Worm (Caenorhabditis elegans) whole organism, L4 larva: Measurements from ENCODE around the gene fbxb-20.

Experiments
- R02D3.7 ChIP-seq: fragments of 150-350 bp; sonication (generic microtip); optimal IDR thresholded peaks from 3 replicates; lab custom pipeline; 2014; ENCODE audit warnings: missing biosample characterization, missing genetic modification characterization
- attf-4 ChIP-seq: sonication (generic microtip); optimal IDR thresholded peaks from 3 replicates; lab custom pipeline; 2017; ENCODE audit warnings: missing biosample characterization, missing genetic modification characterization
- ceh-82 ChIP-seq: sonication (generic microtip); optimal IDR thresholded peaks from 2 replicates; lab custom pipeline; 2017; ENCODE audit warnings: missing biosample characterization, missing genetic modification characterization
- ces-1 ChIP-seq: fragments of 150-350 bp; sonication (generic microtip); optimal IDR thresholded peaks from 4 replicates; lab custom pipeline; 2014; ENCODE audit warnings: missing biosample characterization, missing genetic modification reagents, missing genetic modification characterization
- ctbp-1 ChIP-seq: fragments of 200-800 bp; sonication (Bioruptor generic); IDR thresholded peaks from 2 replicates; pipeline ENCODE4 v1.3.6; 2022; ENCODE audit warnings: missing genetic modification reagents, missing genetic modification characterization, missing compliant biosample characterization
- daf-16 ChIP-seq, 3 experiments: sonication (generic microtip); optimal IDR thresholded peaks; 2 replicates each; lab custom pipeline; 2016 to 2017; ENCODE audit warnings: missing genetic modification characterization in 3 of 3, missing genetic modification reagents in 3 of 3, mild to moderate bottlenecking in 2 of 3, missing compliant biosample characterization in 2 of 3, missing biosample characterization in 1 of 3, moderate library complexity in 1 of 3
- dve-1 ChIP-seq: sonication (generic microtip); optimal IDR thresholded peaks from 2 replicates; lab custom pipeline; 2017; ENCODE audit warnings: antibody characterized with exemption, mild to moderate bottlenecking, missing genetic modification characterization, missing compliant biosample characterization; ENCODE audit not compliant: insufficient read depth
- egl-27 ChIP-seq: sonication (generic microtip); optimal IDR thresholded peaks from 3 replicates; lab custom pipeline; 2017; ENCODE audit warnings: missing biosample characterization, missing genetic modification reagents, missing genetic modification characterization
- fkh-10 ChIP-seq: fragments of 150-350 bp; optimal IDR thresholded peaks from 2 replicates; lab custom pipeline; 2014; ENCODE audit warnings: missing biosample characterization, missing genetic modification reagents, missing genetic modification characterization
- gei-8 ChIP-seq: fragments of 200-800 bp; sonication (Bioruptor generic); optimal IDR thresholded peaks from 2 replicates; lab custom pipeline; 2018; ENCODE audit warnings: mild to moderate bottlenecking, missing genetic modification characterization, missing compliant biosample characterization
- hif-1 ChIP-seq, 2 experiments: sonication (generic microtip); optimal IDR thresholded peaks; 2 replicates each; lab custom pipeline; 2016 to 2017; ENCODE audit warnings: missing compliant biosample characterization in 2 of 2, missing genetic modification characterization in 2 of 2, missing genetic modification reagents in 2 of 2, missing genotype in 2 of 2, mild to moderate bottlenecking in 1 of 2
- lin-1 ChIP-seq: fragments of 200-800 bp; sonication (Bioruptor generic); IDR thresholded peaks from 2 replicates; pipeline ENCODE4 v1.3.6; 2022; ENCODE audit warnings: missing genetic modification reagents, missing genetic modification characterization, missing compliant biosample characterization
- lin-15B ChIP-seq: fragments of 150-350 bp; sonication (generic microtip); optimal IDR thresholded peaks from 3 replicates; lab custom pipeline; 2014; ENCODE audit warnings: missing biosample characterization, missing genetic modification characterization
- lir-3 ChIP-seq: sonication (generic microtip); optimal IDR thresholded peaks from 2 replicates; lab custom pipeline; 2016; ENCODE audit warnings: mild to moderate bottlenecking, missing genetic modification characterization, missing compliant biosample characterization
- mdt-29 ChIP-seq: fragments of 200-800 bp; sonication (Bioruptor generic); IDR thresholded peaks from 2 replicates; pipeline ENCODE4 v1.3.6; 2022; ENCODE audit warnings: missing genetic modification reagents, missing genetic modification characterization, missing compliant biosample characterization
- nhr-28 ChIP-seq: fragments of 150-350 bp; optimal IDR thresholded peaks from 2 replicates; lab custom pipeline; 2014; ENCODE audit warnings: missing biosample characterization, missing genetic modification characterization
- nhr-77 ChIP-seq: fragments of 150-350 bp; optimal IDR thresholded peaks from 2 replicates; lab custom pipeline; 2014; ENCODE audit warnings: missing biosample characterization, missing genetic modification characterization
- pha-4 ChIP-seq, 2 experiments: fragments of 150-350 bp in 1 of 2; fragments of 200-800 bp in 1 of 2; sonication (Bioruptor generic) in 1 of 2; IDR thresholded peaks in 1 of 2; optimal IDR thresholded peaks in 1 of 2; 2 replicates each; pipeline versions ENCODE4 v1.3.6 to Lab custom; 2014 to 2022; ENCODE audit warnings: missing genetic modification characterization in 2 of 2, missing genetic modification reagents in 2 of 2, missing biosample characterization in 1 of 2, missing compliant biosample characterization in 1 of 2
- rbr-2 ChIP-seq: sonication (generic microtip); optimal IDR thresholded peaks from 2 replicates; lab custom pipeline; 2016; ENCODE audit warnings: missing genotype, missing genetic modification characterization, missing compliant biosample characterization
- saeg-2 ChIP-seq: fragments of 200-800 bp; sonication (Bioruptor generic); IDR thresholded peaks from 2 replicates; pipeline ENCODE4 v1.3.6; 2022; ENCODE audit warnings: missing genetic modification reagents, missing genetic modification characterization, missing compliant biosample characterization
- set-16 ChIP-seq: fragments of 200-800 bp; sonication (Bioruptor generic); IDR thresholded peaks from 2 replicates; pipeline ENCODE4 v1.3.6; 2022; ENCODE audit warnings: missing genetic modification reagents, missing genetic modification characterization, missing compliant biosample characterization
- snpc-1.2 ChIP-seq: fragments of 200-800 bp; sonication (Bioruptor generic); IDR thresholded peaks from 2 replicates; pipeline ENCODE4 v1.3.6; 2022; ENCODE audit warnings: missing genetic modification reagents, missing genetic modification characterization, missing compliant biosample characterization
- spr-1 ChIP-seq: sonication (generic microtip); optimal IDR thresholded peaks from 2 replicates; lab custom pipeline; 2016; ENCODE audit warnings: mild to moderate bottlenecking, missing genetic modification characterization, missing compliant biosample characterization
- unc-39 ChIP-seq: sonication (generic microtip); optimal IDR thresholded peaks from 2 replicates; lab custom pipeline; 2017; ENCODE audit warnings: missing biosample characterization, missing genetic modification characterization
- unc-62 ChIP-seq, 3 experiments: fragments of 150-350 bp in 1 of 3; sonication (generic microtip); optimal IDR thresholded peaks in 2 of 3; peaks in 1 of 3; 1 replicate in 1 of 3; 2 replicates in 2 of 3; lab custom pipeline; 2014 to 2017; ENCODE audit warnings: missing biosample characterization in 3 of 3, missing genetic modification characterization in 3 of 3, missing genetic modification reagents in 3 of 3, missing genotype in 1 of 3
- zfp-3 ChIP-seq: fragments of 200-800 bp; sonication (Bioruptor generic); conservative IDR thresholded peaks from 2 replicates; pipeline ENCODE4 v1.3.6; 2022; ENCODE audit warnings: missing genetic modification reagents, missing genetic modification characterization, missing compliant biosample characterization
- zip-11 ChIP-seq: fragments of 200-800 bp; sonication (Bioruptor generic); IDR thresholded peaks from 2 replicates; pipeline ENCODE4 v1.3.6; 2022; ENCODE audit warnings: missing genetic modification characterization, missing compliant biosample characterization

fbxb-20 gene

ce11 chrII:1606079-1606478 lies 44.3 kb downstream of the fbxb-20 start, which contains the start of gene bath-33:
Gene bath-33 (minus strand): TSS chrII:1606179.
- no peak for TF ChIP-seq hif-1 (tag; optimal IDR thresholded peaks at IDR 0.05; lab: Kevin White, UChicago)
- TF ChIP-seq R02D3.7: no peak
- no peak for TF ChIP-seq unc-39 (tag; lab: Kevin White, UChicago)
- no peak for TF ChIP-seq lin-1 (GFP tag; lab: Robert Waterston, UW)
- no peak for TF ChIP-seq rbr-2
- TF ChIP-seq zfp-3 (GFP tag; lab: Robert Waterston, UW): no peak
- TF ChIP-seq mdt-29: no peak
- no peak for TF ChIP-seq dve-1 (tag; lab: Kevin White, UChicago)
- TF ChIP-seq gei-8 (GFP tag; lab: Kevin White, UChicago): no peak
- TF ChIP-seq saeg-2 (GFP tag; lab: Robert Waterston, UW): no peak
- no peak for TF ChIP-seq fkh-10
- TF ChIP-seq pha-4 (GFP tag; IDR thresholded peaks at IDR 0.05; lab: Robert Waterston, UW): no peak
- no peak for TF ChIP-seq pha-4 (tag; optimal IDR thresholded peaks at IDR 0.05; lab: Kevin White, UChicago)
- no peak for TF ChIP-seq nhr-77
- no peak for TF ChIP-seq nhr-28
- no peak for TF ChIP-seq ces-1 (GFP tag; lab: Kevin White, UChicago)

ce11 chrII:1605010-1605409 lies 45.4 kb downstream of the fbxb-20 start:
- TF ChIP-seq attf-4 (tag; lab: Kevin White, UChicago): no peak
- no peak for TF ChIP-seq zip-11 (GFP tag; lab: Robert Waterston, UW)
- no peak for TF ChIP-seq pha-4 (GFP tag; IDR thresholded peaks at IDR 0.05; lab: Robert Waterston, UW)
- no peak for TF ChIP-seq pha-4 (tag; optimal IDR thresholded peaks at IDR 0.05; lab: Kevin White, UChicago)

- no peak for TF ChIP-seq snpc-1.2 (GFP tag; lab: Robert Waterston, UW)
- peak; percentile 84 for TF ChIP-seq set-16 (GFP tag; lab: Robert Waterston, UW)
- TF ChIP-seq daf-16 (GFP tag; optimal IDR thresholded peaks at IDR 0.05; lab: Kevin White, UChicago): no peak
- TF ChIP-seq daf-16 (tag; optimal IDR thresholded peaks at IDR 0.05; lab: Kevin White, UChicago): no peak
- TF ChIP-seq egl-27 (tag; lab: Kevin White, UChicago): no peak
Measured at ce11 chrII:1603049-1603448, 47.4 kb downstream of the fbxb-20 start.

ce11 chrII:1601507-1601906 lies 48.9 kb downstream of the fbxb-20 start, which contains the start of gene bath-47:
Gene bath-47 (plus strand): TSS chrII:1601811.
- TF ChIP-seq ctbp-1 (no peak), spr-1 (tag; lab: Kevin White, UChicago) (no peak), lin-15B (tag; lab: Kevin White, UChicago) (no peak), lir-3 (tag; lab: Kevin White, UChicago) (no peak)

ce11 chrII:1600661-1601060 lies 49.7 kb downstream of the fbxb-20 start, which contains the start of gene bath-26:
Gene bath-26 (minus strand): TSS chrII:1600761.
- no peak for TF ChIP-seq ceh-82 (tag; lab: Kevin White, UChicago)
- peak in 1 of 2 experiments; percentile 30 for TF ChIP-seq unc-62 (GFP tag; optimal IDR thresholded peaks at IDR 0.05 in 1 of 2; lab: Kevin White, UChicago)
- no peak for TF ChIP-seq unc-62 (tag; optimal IDR thresholded peaks at IDR 0.05; lab: Kevin White, UChicago)
